Fruit fly (Drosophila melanogaster) whole organism, adult: ENCODE results near the gene CG2854.

Experiments used
- CG11617 ChIP-seq: fragments of 200-800 bp; sonication (Bioruptor generic); optimal IDR thresholded peaks from 2 replicates; lab custom pipeline; 2017; ENCODE audit warnings: mild to moderate bottlenecking, missing biosample characterization, missing genetic modification reagents, missing genetic modification characterization
- CG12768 ChIP-seq: fragments of 200-800 bp; sonication (Bioruptor generic); optimal IDR thresholded peaks from 2 replicates; lab custom pipeline; 2017; ENCODE audit warnings: missing biosample characterization, missing genetic modification characterization, mild to moderate bottlenecking, moderate library complexity, missing genetic modification reagents
- CG14711 ChIP-seq: fragments of 200-800 bp; sonication (Bioruptor generic); optimal IDR thresholded peaks from 2 replicates; lab custom pipeline; 2018; ENCODE audit warnings: missing biosample characterization, mild to moderate bottlenecking, missing genetic modification characterization, moderate library complexity
- CG1620 ChIP-seq: fragments of 200-800 bp; sonication (Bioruptor generic); optimal IDR thresholded peaks from 2 replicates; lab custom pipeline; 2016; ENCODE audit warnings: missing biosample characterization, missing genetic modification characterization
- CG33017 ChIP-seq: fragments of 200-800 bp; sonication (Bioruptor generic); optimal IDR thresholded peaks from 2 replicates; lab custom pipeline; 2018; ENCODE audit warnings: missing biosample characterization, mild to moderate bottlenecking, missing genetic modification characterization, moderate library complexity
- CG5204 ChIP-seq: fragments of 200-800 bp; sonication (Bioruptor generic); optimal IDR thresholded peaks from 2 replicates; lab custom pipeline; 2016; ENCODE audit warnings: missing biosample characterization, missing genetic modification characterization
- CG7045 ChIP-seq: fragments of 200-800 bp; sonication (Bioruptor generic); optimal IDR thresholded peaks from 2 replicates; lab custom pipeline; 2017; ENCODE audit warnings: missing biosample characterization, mild to moderate bottlenecking, missing genetic modification characterization
- CG7101 ChIP-seq: fragments of 200-800 bp; sonication (Bioruptor generic); optimal IDR thresholded peaks from 2 replicates; lab custom pipeline; 2018; ENCODE audit warnings: missing biosample characterization, mild to moderate bottlenecking, missing genetic modification characterization, moderate library complexity
- Clk ChIP-seq: fragments of 200-800 bp; sonication (Bioruptor generic); optimal IDR thresholded peaks from 2 replicates; lab custom pipeline; 2017; ENCODE audit warnings: missing biosample characterization, missing genetic modification characterization
- Crg-1 ChIP-seq: fragments of 200-800 bp; sonication (Bioruptor generic); optimal IDR thresholded peaks from 2 replicates; lab custom pipeline; 2016; ENCODE audit warnings: missing biosample characterization, missing genetic modification characterization
- Hr96 ChIP-seq: fragments of 200-800 bp; sonication (Bioruptor generic); optimal IDR thresholded peaks from 2 replicates; lab custom pipeline; 2016; ENCODE audit warnings: missing biosample characterization, missing genetic modification characterization
- Mnt ChIP-seq: fragments of 200-800 bp; sonication (Bioruptor generic); optimal IDR thresholded peaks from 2 replicates; lab custom pipeline; 2016; ENCODE audit warnings: missing biosample characterization, mild to moderate bottlenecking, missing genetic modification characterization
- bab1 ChIP-seq: fragments of 200-800 bp; sonication (Bioruptor generic); optimal IDR thresholded peaks from 3 replicates; lab custom pipeline; 2019; ENCODE audit warnings: missing biosample characterization, mild to moderate bottlenecking, missing genetic modification characterization, moderate library complexity
- cic ChIP-seq: fragments of 200-800 bp; sonication (Bioruptor generic); optimal IDR thresholded peaks from 2 replicates; lab custom pipeline; 2017; ENCODE audit warnings: missing biosample characterization, mild to moderate bottlenecking, missing genetic modification characterization, moderate library complexity
- cnc ChIP-seq, 2 experiments: fragments of >200 bp; optimal IDR thresholded peaks; 2 replicates each; lab custom pipeline; 2017
- kay ChIP-seq: fragments of 200-800 bp; sonication (Bioruptor generic); peaks from one replicate; lab custom pipeline; 2016; ENCODE audit warnings: missing biosample characterization, missing genetic modification characterization, borderline replicate concordance
- ovo ChIP-seq: fragments of 200-800 bp; sonication (Bioruptor generic); optimal IDR thresholded peaks from 2 replicates; lab custom pipeline; 2016; ENCODE audit warnings: missing biosample characterization, missing genetic modification characterization
- pad ChIP-seq: fragments of 200-800 bp; sonication (Bioruptor generic); optimal IDR thresholded peaks from 3 replicates; lab custom pipeline; 2017; ENCODE audit warnings: missing biosample characterization, missing genetic modification characterization, mild to moderate bottlenecking, moderate library complexity, missing genetic modification reagents
- tj ChIP-seq: fragments of 200-800 bp; sonication (Bioruptor generic); optimal IDR thresholded peaks from 3 replicates; lab custom pipeline; 2017; ENCODE audit warnings: missing biosample characterization, mild to moderate bottlenecking, missing genetic modification characterization, moderate library complexity
- toe ChIP-seq: fragments of 200-800 bp; sonication (Bioruptor generic); optimal IDR thresholded peaks from 2 replicates; lab custom pipeline; 2016; ENCODE audit warnings: missing biosample characterization, missing genetic modification characterization

The CG2854 gene

DNA sequence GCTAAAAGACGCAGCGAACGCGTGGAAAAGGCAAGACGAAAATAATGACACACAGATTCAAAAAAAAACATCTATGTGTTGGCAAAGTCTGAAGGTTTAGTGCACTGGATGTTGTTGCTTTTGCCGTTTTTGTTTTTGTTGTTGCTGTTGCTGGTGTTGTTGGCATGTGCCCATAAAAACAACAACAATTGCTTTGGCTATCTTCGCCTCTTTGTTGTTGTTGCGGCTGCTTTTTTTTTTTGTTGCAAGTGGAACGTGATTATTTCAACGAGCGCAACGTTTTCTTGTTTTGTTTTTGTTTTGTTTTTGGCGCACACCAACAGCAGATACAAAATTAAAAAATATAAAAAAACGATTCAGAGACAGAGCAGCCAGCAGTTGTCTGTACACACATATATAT lies 37.8 kb upstream of the CG2854 start:
- TF ChIP-seq Mnt (GFP tag; lab: Kevin White, UChicago) (no peak), tj (GFP tag; lab: Kevin White, UChicago) (peak; percentile 22), pad (GFP tag; lab: Kevin White, UChicago) (no peak), kay (GFP tag; lab: Kevin White, UChicago) (no peak), bab1 (peak; percentile 23), CG14711 (no peak), CG5204 (GFP tag; lab: Kevin White, UChicago) (no peak)

DNA sequence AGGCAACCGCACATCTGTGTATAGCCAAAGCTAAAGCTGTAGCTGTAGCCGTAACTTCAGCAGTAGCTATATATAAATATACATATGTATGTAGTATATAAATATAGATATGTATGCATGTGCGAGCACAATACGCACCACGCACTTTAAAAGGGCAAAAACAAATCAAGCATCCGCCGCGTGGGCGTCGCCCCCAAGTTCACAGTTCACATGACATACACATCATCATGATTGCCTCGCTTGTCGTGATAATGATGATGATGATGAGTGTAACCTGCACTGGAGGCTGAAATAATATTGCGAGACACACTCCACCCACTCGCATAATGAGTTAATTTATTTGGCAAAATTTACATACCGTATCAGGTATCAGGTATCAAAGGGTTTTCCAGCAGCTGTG lies 35.9 kb upstream of the CG2854 start:
- TF ChIP-seq cnc (optimal IDR thresholded peaks at IDR 0.05; lab: Kevin White, UChicago): no peak

DNA sequence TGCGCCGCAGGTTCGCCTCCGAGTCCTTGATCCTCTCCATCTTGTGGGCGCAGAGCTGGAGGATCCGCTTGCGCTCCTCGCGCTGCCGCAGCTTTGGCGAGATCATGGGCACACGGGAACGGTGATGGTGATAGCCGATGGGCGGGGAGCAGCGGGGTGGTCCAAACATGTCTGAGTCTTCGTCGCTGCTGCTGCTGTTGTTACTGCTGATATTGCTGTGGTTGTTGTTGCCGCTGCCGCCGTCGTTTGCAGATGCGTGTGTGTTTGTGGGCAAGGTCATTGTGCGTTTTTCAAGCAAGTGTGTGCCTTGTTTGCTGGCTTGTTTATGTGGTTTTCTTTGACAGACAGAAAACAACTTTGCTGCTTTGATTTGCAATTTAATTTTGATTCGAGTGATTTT lies 34.5 kb upstream of the CG2854 start:
- TF ChIP-seq CG33017 (no peak), CG1620 (GFP tag; lab: Kevin White, UChicago) (no peak), ovo (no peak), CG5204 (GFP tag; lab: Kevin White, UChicago) (no peak), cic (no peak), Crg-1 (GFP tag; lab: Kevin White, UChicago) (no peak), CG11617 (GFP tag; lab: Kevin White, UChicago) (no peak), bab1 (no peak), Mnt (GFP tag; lab: Kevin White, UChicago) (no peak), CG12768 (GFP tag; lab: Kevin White, UChicago) (no peak), kay (GFP tag; lab: Kevin White, UChicago) (no peak), pad (GFP tag; lab: Kevin White, UChicago) (no peak), CG7045 (no peak), cnc (optimal IDR thresholded peaks at IDR 0.05; lab: Kevin White, UChicago) (no peak)

DNA sequence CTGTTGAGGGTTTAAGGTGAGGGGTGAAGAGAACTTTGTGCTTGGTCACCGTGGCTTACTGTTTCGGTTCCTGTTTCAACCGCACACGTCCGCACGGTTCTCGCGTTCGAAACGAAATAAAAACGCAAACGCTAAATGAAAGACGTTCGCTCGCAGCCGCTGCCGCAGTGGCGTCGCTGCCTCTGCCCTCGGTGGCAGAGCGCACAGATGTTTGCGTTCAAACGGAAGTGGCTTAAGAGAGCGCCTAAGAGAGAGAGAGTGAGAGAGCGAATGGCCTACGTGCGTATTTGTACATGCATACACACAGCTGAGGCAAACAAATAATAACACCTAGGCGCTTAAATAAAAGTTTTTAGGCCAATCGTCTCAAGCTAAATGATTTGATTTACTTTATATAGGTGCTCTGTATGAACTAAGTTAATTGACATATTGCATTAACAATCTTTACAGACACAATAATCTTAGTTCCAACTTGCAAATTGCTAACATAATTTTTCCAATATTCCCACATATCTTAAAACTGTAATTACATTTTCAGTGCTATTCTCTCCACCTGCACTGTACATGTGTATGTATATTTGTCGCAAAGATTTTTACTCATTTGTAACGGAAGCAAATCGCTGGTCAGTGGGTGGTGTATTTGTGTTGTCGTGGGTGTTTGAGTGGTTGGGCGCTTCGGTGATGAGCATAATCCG lies 33.5 kb upstream of the CG2854 start, which contains the start of gene CG2865:
TSS of gene CG2865 (minus strand) at position 118 of the 695 bp plus-strand sequence.
- TF ChIP-seq Mnt (GFP tag; lab: Kevin White, UChicago) (peak; percentile 92), Crg-1 (GFP tag; lab: Kevin White, UChicago) (peak; percentile 93), Hr96 (GFP tag; lab: Kevin White, UChicago) (peak; percentile 98), Clk (peak; percentile 81), toe (GFP tag; lab: Kevin White, UChicago) (peak; percentile 90), ovo (peak; percentile 94), CG33017 (peak; percentile 95), cnc (optimal IDR thresholded peaks at IDR 0.05; lab: Kevin White, UChicago) (no peak), CG7045 (peak; percentile 96), CG11617 (GFP tag; lab: Kevin White, UChicago) (peak; percentile 97), CG5204 (GFP tag; lab: Kevin White, UChicago) (peak; percentile 95), tj (GFP tag; lab: Kevin White, UChicago) (peak; percentile 86), kay (GFP tag; lab: Kevin White, UChicago) (peak; percentile 95), CG1620 (GFP tag; lab: Kevin White, UChicago) (peak; percentile 89), cic (peak; percentile 85), bab1 (peak; percentile 99), CG14711 (peak; percentile 93), CG7101 (tag; lab: Kevin White, UChicago) (peak; percentile 98), pad (GFP tag; lab: Kevin White, UChicago) (peak; percentile 93), CG12768 (GFP tag; lab: Kevin White, UChicago) (peak; percentile 95)

DNA sequence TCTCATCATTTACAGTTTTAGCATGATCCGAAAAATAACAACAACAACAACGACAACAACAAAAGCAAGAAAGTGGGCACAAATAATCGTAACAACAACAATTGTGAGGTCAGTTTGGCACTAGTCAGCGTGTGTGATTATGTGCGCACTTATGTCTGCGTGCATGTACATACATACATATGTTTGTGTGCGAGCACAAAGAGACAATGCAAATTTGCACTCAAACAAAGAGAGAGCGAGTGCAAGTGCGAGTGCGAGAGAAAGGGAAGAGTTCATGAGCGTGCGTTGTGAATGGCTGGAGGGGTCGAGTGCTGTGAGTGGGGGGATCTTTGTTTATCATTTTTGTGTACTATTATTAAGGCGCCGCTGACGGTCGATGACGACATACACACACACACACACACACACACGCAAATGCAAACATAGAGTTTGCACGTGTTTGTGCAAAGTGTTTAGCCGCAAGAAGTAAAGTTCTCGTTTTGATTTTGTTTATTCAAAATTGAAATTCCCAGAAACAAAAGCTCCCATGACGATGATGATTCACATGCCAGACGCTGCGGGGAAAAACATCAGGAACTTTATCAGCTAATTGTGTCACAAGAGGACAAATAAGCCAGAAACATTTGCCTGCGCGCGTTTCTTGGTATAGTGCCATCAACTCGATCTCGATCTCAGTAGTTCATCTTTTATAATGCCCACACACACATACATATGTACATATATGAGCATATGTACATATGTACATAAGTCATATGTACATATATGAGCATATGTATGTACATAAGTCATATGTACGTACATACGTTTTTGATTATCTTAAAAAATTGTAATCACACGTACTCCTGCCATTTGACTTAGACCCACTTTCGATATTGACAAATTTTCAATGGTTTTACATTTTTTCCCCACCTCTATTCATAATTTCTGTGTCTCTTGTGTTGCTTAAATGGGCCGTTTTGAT lies 32.2 kb upstream of the CG2854 start:
- TF ChIP-seq ovo (no peak), CG7045 (no peak), Crg-1 (GFP tag; lab: Kevin White, UChicago) (no peak), cnc (optimal IDR thresholded peaks at IDR 0.05; lab: Kevin White, UChicago) (no peak), CG14711 (peak; percentile 47), CG33017 (no peak), toe (GFP tag; lab: Kevin White, UChicago) (no peak), cic (peak; percentile 20), CG12768 (GFP tag; lab: Kevin White, UChicago) (no peak), CG7101 (tag; lab: Kevin White, UChicago) (peak; percentile 42), Mnt (GFP tag; lab: Kevin White, UChicago) (peak; percentile 39), bab1 (peak; percentile 50), CG11617 (GFP tag; lab: Kevin White, UChicago) (no peak), CG5204 (GFP tag; lab: Kevin White, UChicago) (no peak), tj (GFP tag; lab: Kevin White, UChicago) (peak; percentile 44), kay (GFP tag; lab: Kevin White, UChicago) (no peak), CG1620 (GFP tag; lab: Kevin White, UChicago) (no peak), Clk (no peak), pad (GFP tag; lab: Kevin White, UChicago) (peak; percentile 61), Hr96 (GFP tag; lab: Kevin White, UChicago) (no peak)
